Fruit fly (Drosophila melanogaster) whole organism, embryonic: ENCODE data around the gene nompC.
A peak's percentile ranks its signal among the peaks of the same experiment; 100 is the strongest.

Experiments used
- ATbp ChIP-seq: fragments of 200-800 bp; sonication (Bioruptor generic); optimal IDR thresholded peaks from 2 replicates; lab custom pipeline; 2017; ENCODE audit warnings: missing biosample characterization, mild to moderate bottlenecking, missing genetic modification characterization, missing genetic modification reagents
- Abd-B ChIP-seq: fragments of 200-800 bp; sonication (Bioruptor generic); optimal IDR thresholded peaks from 2 replicates; lab custom pipeline; 2018; ENCODE audit warnings: missing biosample characterization, mild to moderate bottlenecking, missing genetic modification characterization, moderate library complexity
- Atf3 ChIP-seq: fragments of 200-800 bp; sonication (Bioruptor generic); optimal IDR thresholded peaks from 3 replicates; lab custom pipeline; 2016; ENCODE audit warnings: missing biosample characterization, missing genetic modification characterization
- BtbVII ChIP-seq: fragments of 200-800 bp; sonication (Bioruptor generic); optimal IDR thresholded peaks from 3 replicates; lab custom pipeline; 2017; ENCODE audit warnings: missing biosample characterization, mild to moderate bottlenecking, missing genetic modification characterization
- CG10959 ChIP-seq: fragments of 200-800 bp; sonication (Bioruptor generic); IDR thresholded peaks from 2 replicates; pipeline ENCODE4 v1.3.6; 2022; ENCODE audit warnings: missing biosample characterization, missing genetic modification characterization
- CG11398 ChIP-seq: fragments of 200-800 bp; sonication (Bioruptor generic); optimal IDR thresholded peaks from 2 replicates; lab custom pipeline; 2016; ENCODE audit warnings: missing biosample characterization, missing genetic modification characterization
- CG11696 ChIP-seq: fragments of 200-800 bp; sonication (Bioruptor generic); IDR thresholded peaks from 2 replicates; pipeline ENCODE4 v1.3.6; 2022; ENCODE audit warnings: missing biosample characterization, missing genetic modification characterization
- CG12391 ChIP-seq: fragments of 200-800 bp; sonication (Bioruptor generic); optimal IDR thresholded peaks from 3 replicates; lab custom pipeline; 2018; ENCODE audit warnings: missing biosample characterization, mild to moderate bottlenecking, missing genetic modification characterization, moderate library complexity
- CG13775 ChIP-seq: fragments of 200-800 bp; sonication (Bioruptor generic); optimal IDR thresholded peaks from 3 replicates; lab custom pipeline; 2017; ENCODE audit warnings: missing biosample characterization, mild to moderate bottlenecking, missing genetic modification characterization
- CG2712 ChIP-seq: fragments of 200-800 bp; optimal IDR thresholded peaks from 3 replicates; lab custom pipeline; 2019; ENCODE audit warnings: missing biosample characterization, mild to moderate bottlenecking, missing genetic modification characterization, moderate library complexity
- CG31365 ChIP-seq: fragments of 200-800 bp; sonication (Bioruptor generic); optimal IDR thresholded peaks from 2 replicates; lab custom pipeline; 2018; ENCODE audit warnings: missing biosample characterization, mild to moderate bottlenecking, missing genetic modification characterization
- CG4404 ChIP-seq: fragments of 200-800 bp; sonication (Bioruptor generic); IDR thresholded peaks from 2 replicates; pipeline ENCODE4 v1.3.6; 2022; ENCODE audit warnings: missing biosample characterization, missing genetic modification characterization
- CG5245 ChIP-seq: fragments of 200-800 bp; sonication (Bioruptor generic); optimal IDR thresholded peaks from 3 replicates; lab custom pipeline; 2016; ENCODE audit warnings: missing biosample characterization, missing genetic modification characterization
- CG6765 ChIP-seq: fragments of 200-800 bp; sonication (Bioruptor generic); optimal IDR thresholded peaks from 3 replicates; lab custom pipeline; 2017; ENCODE audit warnings: missing biosample characterization, mild to moderate bottlenecking, missing genetic modification characterization
- CG7357 ChIP-seq: fragments of 200-800 bp; sonication (Bioruptor generic); IDR thresholded peaks from 3 replicates; pipeline ENCODE4 v1.3.6; 2022; ENCODE audit warnings: missing biosample characterization, missing genetic modification characterization
- CG7786 ChIP-seq: fragments of 200-800 bp; sonication (Bioruptor generic); optimal IDR thresholded peaks from 2 replicates; lab custom pipeline; 2016; ENCODE audit warnings: missing biosample characterization, missing genetic modification characterization
- CG7839 ChIP-seq: fragments of 200-800 bp; sonication (Bioruptor generic); optimal IDR thresholded peaks from 3 replicates; lab custom pipeline; 2018; ENCODE audit warnings: missing biosample characterization, mild to moderate bottlenecking, missing genetic modification characterization, moderate library complexity
- CG8924 ChIP-seq: fragments of 200-800 bp; optimal IDR thresholded peaks from 3 replicates; lab custom pipeline; 2019; ENCODE audit warnings: missing biosample characterization, mild to moderate bottlenecking, missing genetic modification characterization, moderate library complexity
- Dek ChIP-seq: fragments of 200-800 bp; sonication (Bioruptor generic); optimal IDR thresholded peaks from 3 replicates; lab custom pipeline; 2019; ENCODE audit warnings: missing biosample characterization, mild to moderate bottlenecking, missing genetic modification characterization, moderate library complexity
- E2f1 ChIP-seq: fragments of 200-800 bp; sonication (Bioruptor generic); IDR thresholded peaks from 2 replicates; pipeline ENCODE4 v1.3.6; 2022; ENCODE audit warnings: missing biosample characterization, missing genetic modification characterization
- ERR ChIP-seq: fragments of 200-800 bp; sonication (Bioruptor generic); optimal IDR thresholded peaks from 2 replicates; lab custom pipeline; 2016; ENCODE audit warnings: missing biosample characterization, missing genetic modification characterization
- Fer1 ChIP-seq: fragments of 200-800 bp; sonication (Bioruptor generic); optimal IDR thresholded peaks from 2 replicates; lab custom pipeline; 2017; ENCODE audit warnings: missing biosample characterization, mild to moderate bottlenecking, missing genetic modification characterization
- HLH3B ChIP-seq: fragments of 200-800 bp; sonication (Bioruptor generic); IDR thresholded peaks from 2 replicates; pipeline ENCODE4 v1.3.6; 2022; ENCODE audit warnings: missing biosample characterization, missing genetic modification characterization
- MBD-R2 ChIP-seq: fragments of 200-800 bp; sonication (Bioruptor generic); IDR thresholded peaks from 2 replicates; pipeline ENCODE4 v1.3.6; 2022; ENCODE audit warnings: missing biosample characterization, missing genetic modification characterization
- Mes4 ChIP-seq: fragments of 200-800 bp; sonication (Bioruptor generic); optimal IDR thresholded peaks from 2 replicates; lab custom pipeline; 2016; ENCODE audit warnings: missing biosample characterization, missing genetic modification characterization
- Nf-YA ChIP-seq: fragments of 200-800 bp; sonication (Bioruptor generic); IDR thresholded peaks from 2 replicates; pipeline ENCODE4 v1.3.6; 2022; ENCODE audit warnings: missing biosample characterization, missing genetic modification characterization
- Sox102F ChIP-seq: fragments of 200-800 bp; sonication (Bioruptor generic); optimal IDR thresholded peaks from 2 replicates; lab custom pipeline; 2018; ENCODE audit warnings: missing biosample characterization, mild to moderate bottlenecking, missing genetic modification characterization, moderate library complexity
- Sry-δ ChIP-seq: fragments of 200-800 bp; sonication (Bioruptor generic); optimal IDR thresholded peaks from 2 replicates; lab custom pipeline; 2016; ENCODE audit warnings: missing biosample characterization, missing genetic modification characterization
- Ssrp ChIP-seq: fragments of 200-800 bp; sonication (Bioruptor generic); optimal IDR thresholded peaks from 2 replicates; lab custom pipeline; 2018; ENCODE audit warnings: missing biosample characterization, mild to moderate bottlenecking, missing genetic modification characterization, moderate library complexity
- abd-A ChIP-seq: fragments of 200-800 bp; sonication (Bioruptor generic); optimal IDR thresholded peaks from 3 replicates; lab custom pipeline; 2019; ENCODE audit warnings: missing biosample characterization, mild to moderate bottlenecking, missing genetic modification characterization, moderate library complexity
- cg ChIP-seq: fragments of 200-800 bp; sonication (Bioruptor generic); optimal IDR thresholded peaks from 3 replicates; lab custom pipeline; 2019; ENCODE audit warnings: missing biosample characterization, mild to moderate bottlenecking, missing genetic modification characterization, moderate library complexity
- chif ChIP-seq, 2 experiments: fragments of 200-800 bp; sonication (Bioruptor generic); optimal IDR thresholded peaks; 3 replicates each; lab custom pipeline; 2016; ENCODE audit warnings: missing biosample characterization in 2 of 2, missing genetic modification characterization in 2 of 2
- croc ChIP-seq: fragments of 200-800 bp; sonication (Bioruptor generic); conservative IDR thresholded peaks from 3 replicates; pipeline ENCODE4 v1.3.6; 2022; ENCODE audit warnings: missing biosample characterization, missing genetic modification characterization
- dpn ChIP-seq, 2 experiments: fragments of 200-800 bp; sonication (Bioruptor generic); optimal IDR thresholded peaks; 3 replicates each; lab custom pipeline; 2016; ENCODE audit warnings: missing biosample characterization in 2 of 2, missing genetic modification characterization in 2 of 2
- ewg ChIP-seq: fragments of 200-800 bp; sonication (Bioruptor generic); optimal IDR thresholded peaks from 3 replicates; lab custom pipeline; 2017; ENCODE audit warnings: mild to moderate bottlenecking, missing biosample characterization, missing genetic modification reagents, missing genetic modification characterization
- gcm2 ChIP-seq: fragments of 200-800 bp; sonication (Bioruptor generic); optimal IDR thresholded peaks from 2 replicates; lab custom pipeline; 2016; ENCODE audit warnings: missing biosample characterization, missing genetic modification characterization
- gem ChIP-seq: fragments of 200-800 bp; sonication (Bioruptor generic); optimal IDR thresholded peaks from 2 replicates; lab custom pipeline; 2019; ENCODE audit warnings: missing biosample characterization, mild to moderate bottlenecking, missing genetic modification characterization, moderate library complexity
- grau ChIP-seq: fragments of 200-800 bp; optimal IDR thresholded peaks from 3 replicates; lab custom pipeline; 2019; ENCODE audit warnings: missing biosample characterization, mild to moderate bottlenecking, missing genetic modification characterization, moderate library complexity
- grn ChIP-seq: fragments of 200-800 bp; sonication (Bioruptor generic); optimal IDR thresholded peaks from 3 replicates; lab custom pipeline; 2017; ENCODE audit warnings: missing biosample characterization, missing genetic modification characterization
- ind ChIP-seq: fragments of 200-800 bp; sonication (Bioruptor generic); optimal IDR thresholded peaks from 3 replicates; lab custom pipeline; 2016; ENCODE audit warnings: missing biosample characterization, missing genetic modification characterization
- lab ChIP-seq: fragments of 200-800 bp; sonication (Bioruptor generic); optimal IDR thresholded peaks from 3 replicates; lab custom pipeline; 2017; ENCODE audit warnings: missing biosample characterization, missing genetic modification characterization, mild to moderate bottlenecking, moderate library complexity, missing genetic modification reagents
- pan ChIP-seq, 4 experiments: fragments of >200 bp in 3 of 4; fragments of 200-800 bp in 1 of 4; sonication (Bioruptor generic) in 1 of 4; optimal IDR thresholded peaks in 3 of 4; IDR thresholded peaks in 1 of 4; 2 replicates each; pipeline versions ENCODE4 v1.3.6 to Lab custom; 2017 to 2022; ENCODE audit warnings: missing biosample characterization in 2 of 4, missing genetic modification characterization in 2 of 4, mixed read lengths in 1 of 4
- salm ChIP-seq: fragments of 200-800 bp; sonication (Bioruptor generic); optimal IDR thresholded peaks from 2 replicates; lab custom pipeline; 2018; ENCODE audit warnings: missing biosample characterization, mild to moderate bottlenecking, missing genetic modification characterization
- sisA ChIP-seq: fragments of 200-800 bp; sonication (Bioruptor generic); IDR thresholded peaks from 2 replicates; pipeline ENCODE4 v1.3.6; 2022; ENCODE audit warnings: missing biosample characterization, missing genetic modification characterization
- slp2 ChIP-seq: fragments of 200-800 bp; sonication (Bioruptor generic); optimal IDR thresholded peaks from 2 replicates; lab custom pipeline; 2016; ENCODE audit warnings: missing biosample characterization, missing genetic modification characterization
- so ChIP-seq: fragments of 200-800 bp; sonication (Bioruptor generic); IDR thresholded peaks from 3 replicates; pipeline ENCODE4 v1.3.6; 2022; ENCODE audit warnings: missing biosample characterization, missing genetic modification characterization
- ssp ChIP-seq: fragments of 200-800 bp; sonication (Bioruptor generic); IDR thresholded peaks from 2 replicates; pipeline ENCODE4 v1.3.6; 2022; ENCODE audit warnings: missing biosample characterization, missing genetic modification characterization
- twi ChIP-seq: fragments of 200-800 bp; optimal IDR thresholded peaks from 2 replicates; lab custom pipeline; 2019; ENCODE audit warnings: missing biosample characterization, mild to moderate bottlenecking, missing genetic modification characterization, moderate library complexity
- wor ChIP-seq: fragments of 200-800 bp; sonication (Bioruptor generic); IDR thresholded peaks from 2 replicates; pipeline ENCODE4 v1.3.6; 2022; ENCODE audit warnings: missing biosample characterization, missing genetic modification characterization

Gene nompC

DNA sequence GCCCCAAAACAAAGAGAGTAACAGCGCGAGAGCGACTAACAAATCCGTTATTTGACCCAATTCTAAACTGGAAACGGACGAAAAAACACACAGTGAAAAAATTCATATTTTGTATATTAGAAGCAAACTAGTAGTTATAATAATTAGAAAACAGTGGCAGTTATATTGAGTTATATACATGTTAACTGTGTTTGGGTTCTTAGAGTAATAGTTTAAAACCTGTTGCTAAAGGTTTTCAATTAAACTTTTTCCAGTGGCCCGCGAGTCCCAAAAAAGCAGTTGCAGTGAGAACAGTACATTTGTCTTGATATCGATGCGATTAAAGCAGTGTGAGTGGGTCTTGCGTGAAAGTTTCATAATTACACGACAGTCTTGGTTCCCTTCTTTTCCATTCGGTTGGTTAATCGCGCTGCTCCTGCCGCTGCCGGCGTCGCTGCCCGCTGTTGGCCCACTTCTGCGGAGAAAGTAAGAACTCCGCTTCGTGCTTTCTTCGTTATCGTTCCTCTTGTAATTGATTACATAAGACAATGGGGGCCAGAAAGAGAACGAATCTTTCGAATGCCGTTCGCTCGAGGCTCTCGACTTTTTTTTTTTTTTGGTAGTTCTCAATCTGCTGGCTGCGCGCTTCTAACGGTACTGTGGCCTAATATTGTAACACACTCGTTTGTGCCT lies 48.6 kb upstream of the nompC start (continued):
- no peak for TF ChIP-seq Sry-δ (GFP tag; lab: Kevin White, UChicago)
- peak; percentile 58 for TF ChIP-seq ATbp
- TF ChIP-seq cg = no peak
- TF ChIP-seq BtbVII (GFP tag; lab: Kevin White, UChicago) = peak; percentile 37
- TF ChIP-seq CG2712 (tag; lab: Kevin White, UChicago) = peak; percentile 64
- no peak for TF ChIP-seq CG10959
- no peak for TF ChIP-seq Mes4 (GFP tag; lab: Kevin White, UChicago)
- TF ChIP-seq ERR = no peak
- TF ChIP-seq twi = peak; percentile 15
- no peak for TF ChIP-seq CG11398
- peak; percentile 36; the same call in 1 of the 2 replicates for TF ChIP-seq sisA (GFP tag; lab: Robert Waterston, UW)
- TF ChIP-seq CG7786 = peak; percentile 8
- peak; percentile 30 for TF ChIP-seq Sox102F (GFP tag; lab: Kevin White, UChicago)
- TF ChIP-seq pan (optimal IDR thresholded peaks at IDR 0.05; lab: Kevin White, UChicago) = no peak
- TF ChIP-seq pan (GFP tag; optimal IDR thresholded peaks at IDR 0.05 in 1 of 2, IDR thresholded peaks at IDR 0.05 in 1 of 2) = no peak
- no peak for TF ChIP-seq E2f1 (GFP tag; lab: Robert Waterston, UW)
- TF ChIP-seq gem (tag; lab: Kevin White, UChicago) = peak; percentile 81
- TF ChIP-seq Fer1 (GFP tag; lab: Kevin White, UChicago) = no peak
- peak; percentile 35 for TF ChIP-seq grau (tag; lab: Kevin White, UChicago)
- no peak for TF ChIP-seq Nf-YA (GFP tag; lab: Robert Waterston, UW)
- peak; percentile 19 to 58 for TF ChIP-seq chif (GFP tag; optimal IDR thresholded peaks at IDR 0.05; lab: Kevin White, UChicago)
- no peak for TF ChIP-seq CG31365 (tag; lab: Kevin White, UChicago)
- no peak for TF ChIP-seq CG5245
- peak; percentile 38 for TF ChIP-seq lab (GFP tag; lab: Kevin White, UChicago)
- peak in 1 of 2 experiments; percentile 18 for TF ChIP-seq dpn (GFP tag; optimal IDR thresholded peaks at IDR 0.05; lab: Kevin White, UChicago)
- TF ChIP-seq croc (GFP tag; lab: Robert Waterston, UW) = peak; percentile 57; the same call in 2 of the 3 replicates
- no peak for TF ChIP-seq CG11696
- peak; percentile 35 for TF ChIP-seq CG8924 (tag; lab: Kevin White, UChicago)
- peak; percentile 54 for TF ChIP-seq Ssrp (tag; lab: Kevin White, UChicago)
- peak; percentile 54 for TF ChIP-seq ewg
- TF ChIP-seq CG4404 (GFP tag; lab: Robert Waterston, UW) = 0 out of 2 replicates have a peak, but pooled peaks have one; percentile 10
- TF ChIP-seq CG7839 (tag; lab: Kevin White, UChicago) = peak; percentile 62
- TF ChIP-seq MBD-R2 (GFP tag; lab: Robert Waterston, UW) = no peak
- peak; percentile 16 for TF ChIP-seq ind
- peak; percentile 11 for TF ChIP-seq Atf3
- TF ChIP-seq CG12391 (tag; lab: Kevin White, UChicago) = peak; percentile 61
- TF ChIP-seq wor (GFP tag; lab: Robert Waterston, UW) = 0 out of 2 replicates have a peak, but pooled peaks have one; percentile 29
- peak; percentile 37 for TF ChIP-seq Abd-B (GFP tag; lab: Kevin White, UChicago)
- TF ChIP-seq Dek (tag; lab: Kevin White, UChicago) = no peak
- TF ChIP-seq slp2 (GFP tag; lab: Kevin White, UChicago) = no peak
- TF ChIP-seq salm (tag; lab: Kevin White, UChicago) = no peak
- no peak for TF ChIP-seq gcm2 (GFP tag; lab: Kevin White, UChicago)
- TF ChIP-seq CG7357 (GFP tag; lab: Robert Waterston, UW) = peak; percentile 60
- peak; percentile 61 for TF ChIP-seq ssp (GFP tag; lab: Robert Waterston, UW)
- TF ChIP-seq abd-A = no peak
- no peak for TF ChIP-seq grn (GFP tag; lab: Kevin White, UChicago)
- no peak for TF ChIP-seq so (GFP tag; lab: Robert Waterston, UW)
- no peak for TF ChIP-seq CG6765 (GFP tag; lab: Kevin White, UChicago)
- peak; percentile 38; the same call in 1 of the 2 replicates for TF ChIP-seq HLH3B (GFP tag; lab: Robert Waterston, UW)
- TF ChIP-seq CG13775 (GFP tag; lab: Kevin White, UChicago) = peak; percentile 15
